Fruit fly (Drosophila melanogaster) whole organism, embryonic: ENCODE results near the gene TTLL6B.

ENCODE experiments used
- ATbp ChIP-seq: fragments of 200-800 bp; sonication (Bioruptor generic); optimal IDR thresholded peaks from 2 replicates; lab custom pipeline; 2017; ENCODE audit warnings: missing biosample characterization, mild to moderate bottlenecking, missing genetic modification characterization, missing genetic modification reagents
- Ada2b ChIP-seq: fragments of 200-800 bp; sonication (Bioruptor generic); IDR thresholded peaks from 2 replicates; pipeline ENCODE4 v1.3.6; 2022; ENCODE audit warnings: missing biosample characterization, missing genetic modification characterization
- Antp ChIP-seq: fragments of 200-800 bp; sonication (Bioruptor generic); optimal IDR thresholded peaks from 3 replicates; lab custom pipeline; 2016; ENCODE audit warnings: missing biosample characterization, missing genetic modification characterization
- Blimp-1 ChIP-seq: fragments of 200-800 bp; sonication (Bioruptor generic); optimal IDR thresholded peaks from 3 replicates; lab custom pipeline; 2018; ENCODE audit warnings: missing biosample characterization, missing genetic modification characterization, mild to moderate bottlenecking, moderate library complexity, missing genetic modification reagents
- CG10321 ChIP-seq: fragments of 200-800 bp; sonication (Bioruptor generic); IDR thresholded peaks from 2 replicates; pipeline ENCODE4 v1.3.6; 2022; ENCODE audit warnings: missing biosample characterization, missing genetic modification characterization
- CG10462 ChIP-seq: fragments of 200-800 bp; sonication (Bioruptor generic); optimal IDR thresholded peaks from 2 replicates; lab custom pipeline; 2016; ENCODE audit warnings: missing biosample characterization, missing genetic modification characterization
- CG12104 ChIP-seq: fragments of 200-800 bp; sonication (Bioruptor generic); optimal IDR thresholded peaks from 3 replicates; lab custom pipeline; 2016; ENCODE audit warnings: missing biosample characterization, missing genetic modification characterization
- CG12391 ChIP-seq: fragments of 200-800 bp; sonication (Bioruptor generic); optimal IDR thresholded peaks from 3 replicates; lab custom pipeline; 2018; ENCODE audit warnings: missing biosample characterization, mild to moderate bottlenecking, missing genetic modification characterization, moderate library complexity
- CG15696 ChIP-seq: fragments of 200-800 bp; sonication (Bioruptor generic); optimal IDR thresholded peaks from 2 replicates; lab custom pipeline; 2019; ENCODE audit warnings: missing biosample characterization, mild to moderate bottlenecking, missing genetic modification characterization, moderate library complexity
- CG17186 ChIP-seq: fragments of 200-800 bp; sonication (Bioruptor generic); optimal IDR thresholded peaks from 3 replicates; lab custom pipeline; 2017; ENCODE audit warnings: missing biosample characterization, missing genetic modification reagents, missing genetic modification characterization
- CG18599 ChIP-seq: fragments of 200-800 bp; sonication (Bioruptor generic); optimal IDR thresholded peaks from 3 replicates; lab custom pipeline; 2017; ENCODE audit warnings: missing biosample characterization, missing genetic modification characterization, mild to moderate bottlenecking, moderate library complexity, missing genetic modification reagents
- CG2120 ChIP-seq: fragments of 200-800 bp; sonication (Bioruptor generic); optimal IDR thresholded peaks from 3 replicates; lab custom pipeline; 2016; ENCODE audit warnings: missing biosample characterization, missing genetic modification characterization
- CG2889 ChIP-seq: fragments of 200-800 bp; sonication (Bioruptor generic); IDR thresholded peaks from 3 replicates; pipeline ENCODE4 v1.3.6; 2022; ENCODE audit warnings: missing biosample characterization, missing genetic modification characterization
- CG30431 ChIP-seq: fragments of 200-800 bp; sonication (Bioruptor generic); optimal IDR thresholded peaks from 2 replicates; lab custom pipeline; 2017; ENCODE audit warnings: missing biosample characterization, missing genetic modification characterization
- CG31441 ChIP-seq: fragments of 200-800 bp; sonication (Bioruptor generic); IDR thresholded peaks from 2 replicates; pipeline ENCODE4 v1.3.6; 2022; ENCODE audit warnings: missing biosample characterization, missing genetic modification characterization
- CG3281 ChIP-seq: fragments of 200-800 bp; sonication (Bioruptor generic); optimal IDR thresholded peaks from 3 replicates; lab custom pipeline; 2017; ENCODE audit warnings: missing biosample characterization, mild to moderate bottlenecking, missing genetic modification characterization
- CG4424 ChIP-seq: fragments of 200-800 bp; sonication (Bioruptor generic); optimal IDR thresholded peaks from 3 replicates; lab custom pipeline; 2016; ENCODE audit warnings: missing biosample characterization, missing genetic modification characterization
- CG4854 ChIP-seq: fragments of 200-800 bp; sonication (Bioruptor generic); optimal IDR thresholded peaks from 2 replicates; lab custom pipeline; 2016; ENCODE audit warnings: missing biosample characterization, missing genetic modification characterization, inconsistent platforms
- CG6791 ChIP-seq: fragments of 200-800 bp; sonication (Bioruptor generic); IDR thresholded peaks from 3 replicates; pipeline ENCODE4 v1.3.6; 2022; ENCODE audit warnings: missing biosample characterization, missing genetic modification characterization; ENCODE audit not compliant: partially characterized antibody
- CG6813 ChIP-seq: fragments of 200-800 bp; sonication (Bioruptor generic); optimal IDR thresholded peaks from 2 replicates; lab custom pipeline; 2017; ENCODE audit warnings: missing biosample characterization, missing genetic modification characterization, mild to moderate bottlenecking, moderate library complexity, missing genetic modification reagents
- CG7556 ChIP-seq: fragments of 200-800 bp; sonication (Bioruptor generic); optimal IDR thresholded peaks from 2 replicates; lab custom pipeline; 2017; ENCODE audit warnings: missing biosample characterization, mild to moderate bottlenecking, missing genetic modification characterization
- CG7963 ChIP-seq: fragments of 200-800 bp; sonication (Bioruptor generic); IDR thresholded peaks from 3 replicates; pipeline ENCODE4 v1.3.6; 2022; ENCODE audit warnings: missing biosample characterization, missing genetic modification characterization; ENCODE audit not compliant: partially characterized antibody
- CG8290 ChIP-seq, 3 experiments: fragments of 200-800 bp; sonication (Bioruptor generic); optimal IDR thresholded peaks; 2 replicates each; lab custom pipeline; 2016 to 2019; ENCODE audit warnings: missing biosample characterization in 3 of 3, missing genetic modification characterization in 3 of 3, mild to moderate bottlenecking in 2 of 3, moderate library complexity in 1 of 3
- Chrac-16 ChIP-seq: fragments of 200-800 bp; sonication (Bioruptor generic); optimal IDR thresholded peaks from 3 replicates; lab custom pipeline; 2016; ENCODE audit warnings: missing biosample characterization, missing genetic modification characterization
- Eip74EF ChIP-seq, 2 experiments: fragments of 200-800 bp in 1 of 2; fragments of >200 bp in 1 of 2; sonication (Bioruptor generic) in 1 of 2; optimal IDR thresholded peaks; 2 replicates each; lab custom pipeline; 2017 to 2019; ENCODE audit warnings: missing biosample characterization in 2 of 2, missing genetic modification characterization in 2 of 2, mild to moderate bottlenecking in 1 of 2, moderate library complexity in 1 of 2
- HLH3B ChIP-seq: fragments of 200-800 bp; sonication (Bioruptor generic); IDR thresholded peaks from 2 replicates; pipeline ENCODE4 v1.3.6; 2022; ENCODE audit warnings: missing biosample characterization, missing genetic modification characterization
- HmgD ChIP-seq: fragments of 200-800 bp; sonication (Bioruptor generic); optimal IDR thresholded peaks from 3 replicates; lab custom pipeline; 2016; ENCODE audit warnings: missing biosample characterization, missing genetic modification characterization
- Lhr ChIP-seq: fragments of 200-800 bp; sonication (Bioruptor generic); optimal IDR thresholded peaks from 3 replicates; lab custom pipeline; 2017; ENCODE audit warnings: mild to moderate bottlenecking, missing biosample characterization, missing genetic modification reagents, missing genetic modification characterization
- Nf-YB ChIP-seq: fragments of 200-800 bp; sonication (Bioruptor generic); optimal IDR thresholded peaks from 3 replicates; lab custom pipeline; 2019; ENCODE audit warnings: missing biosample characterization, mild to moderate bottlenecking, missing genetic modification characterization, moderate library complexity
- Ravus ChIP-seq: fragments of 200-800 bp; sonication (Bioruptor generic); IDR thresholded peaks from 2 replicates; pipeline ENCODE4 v1.3.6; 2022; ENCODE audit warnings: missing biosample characterization, missing genetic modification characterization
- Usf ChIP-seq: fragments of 200-800 bp; sonication (Bioruptor generic); optimal IDR thresholded peaks from 2 replicates; lab custom pipeline; 2017; ENCODE audit warnings: missing genotype, missing biosample characterization, missing genetic modification characterization
- chn ChIP-seq: fragments of 200-800 bp; sonication (Bioruptor generic); optimal IDR thresholded peaks from 2 replicates; lab custom pipeline; 2016; ENCODE audit warnings: missing biosample characterization, missing genetic modification characterization
- gem ChIP-seq: fragments of 200-800 bp; sonication (Bioruptor generic); optimal IDR thresholded peaks from 2 replicates; lab custom pipeline; 2019; ENCODE audit warnings: missing biosample characterization, mild to moderate bottlenecking, missing genetic modification characterization, moderate library complexity
- gsb ChIP-seq: fragments of 200-800 bp; sonication (Bioruptor generic); IDR thresholded peaks from 2 replicates; pipeline ENCODE4 v1.3.6; 2022; ENCODE audit warnings: missing biosample characterization, missing genetic modification characterization
- ham ChIP-seq: fragments of 200-800 bp; sonication (Bioruptor generic); IDR thresholded peaks from 2 replicates; pipeline ENCODE4 v1.3.6; 2022; ENCODE audit warnings: missing biosample characterization, missing genetic modification characterization
- jumu ChIP-seq: fragments of 200-800 bp; sonication (Bioruptor generic); optimal IDR thresholded peaks from 3 replicates; lab custom pipeline; 2016; ENCODE audit warnings: missing biosample characterization, missing genetic modification characterization
- klu ChIP-seq: fragments of 200-800 bp; sonication (Bioruptor generic); IDR thresholded peaks from 2 replicates; pipeline ENCODE4 v1.3.6; 2022; ENCODE audit warnings: missing biosample characterization, missing genetic modification characterization
- maf-S ChIP-seq: fragments of 200-800 bp; sonication (Bioruptor generic); optimal IDR thresholded peaks from 2 replicates; lab custom pipeline; 2016; ENCODE audit warnings: missing biosample characterization, missing genetic modification characterization
- nau ChIP-seq: fragments of 200-800 bp; sonication (Bioruptor generic); optimal IDR thresholded peaks from 3 replicates; lab custom pipeline; 2017; ENCODE audit warnings: missing biosample characterization, mild to moderate bottlenecking, missing genetic modification characterization, missing genetic modification reagents
- odd ChIP-seq: fragments of 200-800 bp; sonication (Bioruptor generic); optimal IDR thresholded peaks from 2 replicates; lab custom pipeline; 2017; ENCODE audit warnings: missing biosample characterization, mild to moderate bottlenecking, missing genetic modification characterization
- otp ChIP-seq: fragments of 200-800 bp; sonication (Bioruptor generic); IDR thresholded peaks from 3 replicates; pipeline ENCODE4, ENCODE4 v1.3.6; 2022; ENCODE audit warnings: missing biosample characterization, missing genetic modification characterization
- pho ChIP-seq: fragments of 200-800 bp; sonication (Bioruptor generic); optimal IDR thresholded peaks from 2 replicates; lab custom pipeline; 2016; ENCODE audit warnings: missing biosample characterization, missing genetic modification characterization
- ranshi ChIP-seq: fragments of 200-800 bp; sonication (Bioruptor generic); IDR thresholded peaks from 2 replicates; pipeline ENCODE4 v1.3.6; 2022; ENCODE audit warnings: missing biosample characterization, missing genetic modification characterization
- rib ChIP-seq: fragments of 200-800 bp; sonication (Bioruptor generic); IDR thresholded peaks from 2 replicates; pipeline ENCODE4 v1.3.6; 2022; ENCODE audit warnings: missing biosample characterization, missing genetic modification characterization
- slbo ChIP-seq: fragments of 200-800 bp; sonication (Bioruptor generic); IDR thresholded peaks from 2 replicates; pipeline ENCODE4 v1.3.6; 2022; ENCODE audit warnings: missing biosample characterization, missing genetic modification characterization
- vfl ChIP-seq: fragments of 200-800 bp; sonication (Bioruptor generic); optimal IDR thresholded peaks from 2 replicates; lab custom pipeline; 2016; ENCODE audit warnings: missing biosample characterization, missing genetic modification characterization
- wek ChIP-seq: fragments of 200-800 bp; sonication (Bioruptor generic); optimal IDR thresholded peaks from 3 replicates; lab custom pipeline; 2018; ENCODE audit warnings: missing biosample characterization, mild to moderate bottlenecking, missing genetic modification characterization, moderate library complexity
- wor ChIP-seq: fragments of 200-800 bp; sonication (Bioruptor generic); IDR thresholded peaks from 2 replicates; pipeline ENCODE4 v1.3.6; 2022; ENCODE audit warnings: missing biosample characterization, missing genetic modification characterization

TTLL6B gene

DNA sequence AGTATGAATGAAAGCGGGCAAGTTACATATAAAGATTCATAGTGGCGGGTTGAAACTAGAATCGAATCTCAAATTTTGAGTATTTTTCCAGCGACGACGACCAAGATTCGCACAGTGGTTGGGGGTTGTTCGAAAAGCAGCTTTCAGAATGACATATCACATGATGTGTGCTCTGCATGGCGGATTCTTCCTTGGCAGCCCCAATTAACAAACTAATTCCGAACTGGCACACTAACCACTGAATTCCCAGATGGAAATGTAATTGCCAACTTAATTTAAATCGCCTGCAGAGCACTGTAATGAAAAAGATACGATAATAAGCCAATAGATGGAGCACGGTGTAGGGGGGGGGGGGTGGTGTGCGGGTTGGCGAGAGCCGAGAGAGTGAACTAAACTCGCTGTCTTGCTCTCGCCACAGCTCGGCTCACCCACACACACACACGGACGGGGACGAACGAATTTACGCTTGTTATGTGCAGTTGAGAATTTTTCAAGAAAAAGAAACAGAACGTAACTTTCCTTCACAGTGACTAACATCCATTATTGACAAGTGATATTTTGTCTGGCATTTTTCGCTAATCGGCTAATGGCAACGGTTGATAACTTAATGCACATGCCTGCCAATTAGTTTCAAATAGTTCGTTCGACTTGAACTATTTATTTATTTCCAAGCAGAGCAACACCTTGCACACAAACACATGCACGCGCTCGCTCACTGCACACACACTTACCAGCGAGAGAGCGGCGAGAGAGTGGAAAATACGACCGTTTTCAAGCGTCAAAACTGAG is 30.4 kb upstream of the TTLL6B start (continued):
- TF ChIP-seq Eip74EF (GFP tag; optimal IDR thresholded peaks at IDR 0.05; lab: Kevin White, UChicago) (peak in 1 of 2 experiments; percentile 88), odd (GFP tag; lab: Kevin White, UChicago) (peak; percentile 93), CG18599 (GFP tag; lab: Kevin White, UChicago) (peak; percentile 98), CG12391 (peak; percentile 94), Blimp-1 (peak; percentile 92), wek (peak; percentile 86), gem (tag; lab: Kevin White, UChicago) (peak; percentile 97), Usf (GFP tag; lab: Kevin White, UChicago) (peak; percentile 92), CG4854 (peak; percentile 91), otp (GFP tag; lab: Robert Waterston, UW) (peak; percentile 95), CG31441 (GFP tag; lab: Robert Waterston, UW) (peak; percentile 82), CG12104 (peak; percentile 82), vfl (GFP tag; lab: Kevin White, UChicago) (peak; percentile 94), CG6813 (GFP tag; lab: Kevin White, UChicago) (peak; percentile 97), CG7556 (GFP tag; lab: Kevin White, UChicago) (peak; percentile 95), slbo (GFP tag; lab: Robert Waterston, UW) (peak; percentile 98), HmgD (GFP tag; lab: Kevin White, UChicago) (peak; percentile 90), maf-S (GFP tag; lab: Kevin White, UChicago) (peak; percentile 88), Lhr (peak; percentile 66), CG30431 (peak; percentile 97), CG17186 (peak; percentile 83), Nf-YB (peak; percentile 81), CG10462 (GFP tag; lab: Kevin White, UChicago) (peak; percentile 78), ATbp (GFP tag; lab: Kevin White, UChicago) (peak; percentile 95), CG15696 (tag; lab: Kevin White, UChicago) (peak; percentile 65), pho (peak; percentile 94), gsb (GFP tag; lab: Robert Waterston, UW) (peak; percentile 95), Antp (GFP tag; lab: Kevin White, UChicago) (peak; percentile 97), HLH3B (GFP tag; lab: Robert Waterston, UW) (peak; percentile 97), jumu (peak; percentile 95), CG4424 (GFP tag; lab: Kevin White, UChicago) (peak; percentile 94), Ravus (peak; percentile 92), ranshi (GFP tag; lab: Robert Waterston, UW) (peak; percentile 98), rib (GFP tag; lab: Robert Waterston, UW) (peak; percentile 96), CG6791 (GFP tag; lab: Robert Waterston, UW) (peak; percentile 77; the same call in 2 of the 3 replicates), wor (GFP tag; lab: Robert Waterston, UW) (peak; percentile 93), ham (GFP tag; lab: Robert Waterston, UW) (peak; percentile 91; the same call in 1 of the 2 replicates), klu (GFP tag; lab: Robert Waterston, UW) (peak; percentile 86), nau (peak; percentile 91), CG3281 (peak; percentile 96), Ada2b (peak; percentile 98), CG8290 (GFP tag; optimal IDR thresholded peaks at IDR 0.05; lab: Kevin White, UChicago) (peak; percentile 72), CG8290 (tag; optimal IDR thresholded peaks at IDR 0.05; lab: Kevin White, UChicago) (peak in 1 of 2 experiments; percentile 100), Chrac-16 (peak; percentile 95), CG7963 (peak; percentile 54; the same call in 1 of the 3 replicates), chn (GFP tag; lab: Kevin White, UChicago) (peak; percentile 97), CG10321 (GFP tag; lab: Robert Waterston, UW) (peak; percentile 74), CG2120 (GFP tag; lab: Kevin White, UChicago) (peak; percentile 98), CG2889 (GFP tag; lab: Robert Waterston, UW) (peak; percentile 97)
